Fruit fly (Drosophila melanogaster): Measurements from ENCODE around the gene yem.

Gene yem

dm6 chr3R:29088938-29089661 is 33.6 kb downstream of the yem start (continued):
- peak; percentile 54 for TF ChIP-seq caup (GFP tag; optimal IDR thresholded peaks at IDR 0.05; ENCODE audit: severe bottlenecking)
- TF ChIP-seq Hey (tag; optimal IDR thresholded peaks at IDR 0.05) = no peak
- TF ChIP-seq CG3065 (GFP tag; optimal IDR thresholded peaks at IDR 0.05) = peak; percentile 62
- peak; percentile 1 for TF ChIP-seq CG17802 (tag; optimal IDR thresholded peaks at IDR 0.05)
- TF ChIP-seq fu2 (GFP tag; optimal IDR thresholded peaks at IDR 0.05) = no peak
- TF ChIP-seq CG10654 (GFP tag; optimal IDR thresholded peaks at IDR 0.05) = peak; percentile 45
- no peak for TF ChIP-seq tna (GFP tag; IDR thresholded peaks at IDR 0.05; ENCODE audit: partially characterized antibody)
- TF ChIP-seq CG6813 (GFP tag; optimal IDR thresholded peaks at IDR 0.05) = peak; percentile 15
- peak; percentile 69 for TF ChIP-seq bcd (GFP tag; optimal IDR thresholded peaks at IDR 0.05)
- no peak for TF ChIP-seq CG6791 (GFP tag; IDR thresholded peaks at IDR 0.05; ENCODE audit: partially characterized antibody)
- TF ChIP-seq mld (GFP tag; IDR thresholded peaks at IDR 0.05; ENCODE audit: partially characterized antibody) = no peak
- TF ChIP-seq CG1832 (GFP tag; optimal IDR thresholded peaks at IDR 0.05) = no peak
- TF ChIP-seq Hmr (GFP tag; optimal IDR thresholded peaks at IDR 0.05) = peak; percentile 74
- TF ChIP-seq CG4282 (GFP tag; optimal IDR thresholded peaks at IDR 0.05) = no peak
- TF ChIP-seq Bdp1 (GFP tag; optimal IDR thresholded peaks at IDR 0.05) = peak; percentile 14
- no peak for TF ChIP-seq amos (GFP tag; IDR thresholded peaks at IDR 0.05; ENCODE audit: partially characterized antibody)
- TF ChIP-seq vfl (GFP tag; optimal IDR thresholded peaks at IDR 0.05) = no peak
- no peak for TF ChIP-seq Stat92E (GFP tag; optimal IDR thresholded peaks at IDR 0.05)
- peak; percentile 5 for TF ChIP-seq zfh2 (GFP tag; optimal IDR thresholded peaks at IDR 0.05)
- peak; percentile 67 for TF ChIP-seq Hand (GFP tag; optimal IDR thresholded peaks at IDR 0.05)
- TF ChIP-seq toy (GFP tag; IDR thresholded peaks at IDR 0.05) = no peak
- no peak for TF ChIP-seq B-H2 (GFP tag; optimal IDR thresholded peaks at IDR 0.05)
- TF ChIP-seq pros (GFP tag; optimal IDR thresholded peaks at IDR 0.05) = peak; percentile 18
- peak; percentile 31 for TF ChIP-seq CG13624 (GFP tag; optimal IDR thresholded peaks at IDR 0.05)
- peak; percentile 12 for TF ChIP-seq gro (GFP tag; optimal IDR thresholded peaks at IDR 0.05)
- TF ChIP-seq pzg (GFP tag; optimal IDR thresholded peaks at IDR 0.05) = no peak
- peak; percentile 55; the same call in 1 of the 2 replicates for TF ChIP-seq E2f1 (GFP tag; IDR thresholded peaks at IDR 0.05)
- peak; percentile 17 for TF ChIP-seq CG13296 (GFP tag; optimal IDR thresholded peaks at IDR 0.05)
- TF ChIP-seq Mes4 (GFP tag; optimal IDR thresholded peaks at IDR 0.05) = peak; percentile 48
- TF ChIP-seq eyg (GFP tag; optimal IDR thresholded peaks at IDR 0.05) = no peak
- TF ChIP-seq Bgb (GFP tag; IDR thresholded peaks at IDR 0.05; ENCODE audit: partially characterized antibody) = no peak
- peak; percentile 55 for TF ChIP-seq CG9215 (GFP tag; IDR thresholded peaks at IDR 0.05)
- TF ChIP-seq crol (GFP tag; IDR thresholded peaks at IDR 0.05) = peak; percentile 60
- TF ChIP-seq usp (GFP tag; optimal IDR thresholded peaks at IDR 0.05) = no peak
- TF ChIP-seq Hr78 (GFP tag; optimal IDR thresholded peaks at IDR 0.05) = peak in 1 of 2 experiments; percentile 83
- TF ChIP-seq CG11247 (GFP tag; IDR thresholded peaks at IDR 0.05) = no peak
- TF ChIP-seq Dll (GFP tag; IDR thresholded peaks at IDR 0.05; ENCODE audit: partially characterized antibody) = no peak
- TF ChIP-seq Nf-YA (GFP tag; IDR thresholded peaks at IDR 0.05) = 0 out of 2 replicates have a peak, but pooled peaks have one; percentile 29
- peak in 1 of 2 experiments; percentile 72 for TF ChIP-seq Eip74EF (GFP tag; optimal IDR thresholded peaks at IDR 0.05)
- TF ChIP-seq CkIIα-i1 (GFP tag; IDR thresholded peaks at IDR 0.05) = no peak
- TF ChIP-seq CG6175 (GFP tag; IDR thresholded peaks at IDR 0.05) = no peak
- TF ChIP-seq C15 (GFP tag; IDR thresholded peaks at IDR 0.05) = no peak
- no peak for TF ChIP-seq nom (GFP tag; optimal IDR thresholded peaks at IDR 0.05)
- peak; percentile 74 for TF ChIP-seq CG13424 (tag; optimal IDR thresholded peaks at IDR 0.05)
- TF ChIP-seq CG18599 (GFP tag; optimal IDR thresholded peaks at IDR 0.05) = peak; percentile 82
- TF ChIP-seq CG11085 (GFP tag; IDR thresholded peaks at IDR 0.05) = no peak
- peak; percentile 74 for TF ChIP-seq CG17359 (tag; optimal IDR thresholded peaks at IDR 0.05)
- peak; percentile 55 for TF ChIP-seq scrt (GFP tag; optimal IDR thresholded peaks at IDR 0.05)

Data from whole organism, embryonic.